Worm (Caenorhabditis elegans) whole organism, L1 larva: Measurements from ENCODE around the gene T28A8.5.

Experiments
- C34B4.2 ChIP-seq: sonication (generic microtip); optimal IDR thresholded peaks from 2 replicates; lab custom pipeline; 2017; ENCODE audit warnings: mild to moderate bottlenecking, missing genetic modification characterization, missing compliant biosample characterization
- F16B12.6 ChIP-seq: fragments of 150-350 bp; optimal IDR thresholded peaks from 2 replicates; lab custom pipeline; 2014; ENCODE audit warnings: missing biosample characterization, missing genetic modification characterization
- alr-1 ChIP-seq: fragments of 200-800 bp; sonication (Bioruptor generic); optimal IDR thresholded peaks from 2 replicates; lab custom pipeline; 2018; ENCODE audit warnings: borderline replicate concordance, mild to moderate bottlenecking, missing genetic modification characterization, missing compliant biosample characterization
- aly-2 ChIP-seq: fragments of 150-350 bp; optimal IDR thresholded peaks from 2 replicates; lab custom pipeline; 2014; ENCODE audit warnings: missing biosample characterization, missing genetic modification characterization
- blmp-1 ChIP-seq: fragments of 150-350 bp; optimal IDR thresholded peaks from 2 replicates; lab custom pipeline; 2014; ENCODE audit warnings: missing biosample characterization, missing genetic modification characterization
- ceh-63 ChIP-seq: fragments of 200-800 bp; sonication (Bioruptor generic); optimal IDR thresholded peaks from 2 replicates; lab custom pipeline; 2018; ENCODE audit warnings: mild to moderate bottlenecking, missing genetic modification characterization, missing compliant biosample characterization
- ceh-8 ChIP-seq: fragments of 200-800 bp; sonication (Bioruptor generic); optimal IDR thresholded peaks from 2 replicates; lab custom pipeline; 2018; ENCODE audit warnings: mild to moderate bottlenecking, missing genetic modification characterization, moderate library complexity, missing compliant biosample characterization
- ceh-82 ChIP-seq, 3 experiments: fragments of 150-350 bp in 1 of 3; sonication (generic microtip) in 2 of 3; optimal IDR thresholded peaks; 2 replicates each; lab custom pipeline; 2014 to 2017; ENCODE audit warnings: missing biosample characterization in 3 of 3, missing genetic modification characterization in 3 of 3
- ceh-88 ChIP-seq: fragments of 200-800 bp; sonication (Bioruptor generic); IDR thresholded peaks from 2 replicates; pipeline ENCODE4 v1.3.6; 2022; ENCODE audit warnings: missing genetic modification characterization, missing compliant biosample characterization
- ces-1 ChIP-seq: fragments of 150-350 bp; optimal IDR thresholded peaks from 2 replicates; lab custom pipeline; 2014; ENCODE audit warnings: missing biosample characterization, missing genetic modification reagents, missing genetic modification characterization
- efl-1 ChIP-seq, 4 experiments: fragments of 150-350 bp; optimal IDR thresholded peaks in 3 of 4; peaks in 1 of 4; 1 replicate in 1 of 4; 2 replicates in 3 of 4; lab custom pipeline; 2014; ENCODE audit warnings: missing biosample characterization in 2 of 4, missing genetic modification characterization in 2 of 4, missing genetic modification reagents in 2 of 4
- efl-3 ChIP-seq: fragments of 200-800 bp; sonication (Bioruptor generic); optimal IDR thresholded peaks from 2 replicates; lab custom pipeline; 2018; ENCODE audit warnings: mild to moderate bottlenecking, missing genetic modification characterization, missing compliant biosample characterization
- egl-13 ChIP-seq: sonication (generic microtip); optimal IDR thresholded peaks from 2 replicates; lab custom pipeline; 2016; ENCODE audit warnings: missing genotype, missing genetic modification reagents, missing genetic modification characterization, missing compliant biosample characterization
- egl-27 ChIP-seq, 2 experiments: fragments of 150-350 bp in 1 of 2; sonication (generic microtip); optimal IDR thresholded peaks; 3 replicates each; lab custom pipeline; 2017 to 2018; ENCODE audit warnings: missing biosample characterization in 2 of 2, missing genetic modification characterization in 2 of 2, missing genetic modification reagents in 2 of 2
- elt-2 ChIP-seq: sonication (generic microtip); optimal IDR thresholded peaks from 2 replicates; lab custom pipeline; 2016; ENCODE audit warnings: missing genetic modification characterization, mild to moderate bottlenecking, inconsistent platforms, missing compliant biosample characterization, missing genetic modification reagents
- ets-5 ChIP-seq: fragments of 200-800 bp; sonication (Bioruptor generic); IDR thresholded peaks from 2 replicates; pipeline ENCODE4 v1.3.6; 2022; ENCODE audit warnings: missing genetic modification characterization, missing compliant biosample characterization
- grh-1 ChIP-seq: fragments of 200-800 bp; sonication (Bioruptor generic); IDR thresholded peaks from 2 replicates; pipeline ENCODE4 v1.3.6; 2022; ENCODE audit warnings: missing genetic modification reagents, missing genetic modification characterization, missing compliant biosample characterization
- hlh-4 ChIP-seq: sonication (generic microtip); optimal IDR thresholded peaks from 2 replicates; lab custom pipeline; 2016; ENCODE audit warnings: mild to moderate bottlenecking, missing genetic modification characterization, missing compliant biosample characterization
- isw-1 ChIP-seq: fragments of 200-800 bp; sonication (Bioruptor generic); IDR thresholded peaks from 2 replicates; pipeline ENCODE4 v1.3.6; 2022; ENCODE audit warnings: missing genetic modification characterization, missing compliant biosample characterization
- lin-14 ChIP-seq: fragments of 200-800 bp; sonication (Bioruptor generic); optimal IDR thresholded peaks from 2 replicates; lab custom pipeline; 2018; ENCODE audit warnings: mild to moderate bottlenecking, missing genetic modification characterization, moderate library complexity, missing compliant biosample characterization
- lin-15B ChIP-seq: fragments of 150-350 bp; sonication (generic microtip); optimal IDR thresholded peaks from 3 replicates; lab custom pipeline; 2014; ENCODE audit warnings: missing biosample characterization, missing genetic modification characterization
- lin-35 ChIP-seq, 2 experiments: fragments of 150-350 bp; optimal IDR thresholded peaks; 2 replicates each; lab custom pipeline; 2014; ENCODE audit warnings: missing biosample characterization in 2 of 2, missing genetic modification characterization in 2 of 2, missing genetic modification reagents in 2 of 2
- lin-39 ChIP-seq: fragments of 150-350 bp; optimal IDR thresholded peaks from 2 replicates; lab custom pipeline; 2014; ENCODE audit warnings: missing biosample characterization, missing genetic modification reagents, missing genetic modification characterization
- lir-3 ChIP-seq: sonication (generic microtip); optimal IDR thresholded peaks from 2 replicates; lab custom pipeline; 2016; ENCODE audit warnings: mild to moderate bottlenecking, missing genetic modification characterization, moderate library complexity, missing compliant biosample characterization; ENCODE audit not compliant: poor library complexity
- lsy-2 ChIP-seq, 2 experiments: fragments of 150-350 bp; optimal IDR thresholded peaks; 2 replicates each; lab custom pipeline; 2014; ENCODE audit warnings: missing biosample characterization in 2 of 2, missing genetic modification characterization in 2 of 2
- mab-9 ChIP-seq: fragments of 200-800 bp; sonication (Bioruptor generic); IDR thresholded peaks from 2 replicates; pipeline ENCODE4 v1.3.6; 2022; ENCODE audit warnings: missing genetic modification reagents, missing genetic modification characterization, missing compliant biosample characterization
- mef-2 ChIP-seq: fragments of 150-350 bp; optimal IDR thresholded peaks from 2 replicates; lab custom pipeline; 2014; ENCODE audit warnings: missing biosample characterization, missing genetic modification characterization
- mep-1 ChIP-seq: fragments of 150-350 bp; optimal IDR thresholded peaks from 2 replicates; lab custom pipeline; 2014; ENCODE audit warnings: missing biosample characterization, missing genetic modification characterization
- nhr-11 ChIP-seq: fragments of 150-350 bp; optimal IDR thresholded peaks from 2 replicates; lab custom pipeline; 2014; ENCODE audit warnings: missing biosample characterization, missing genetic modification characterization
- nhr-12 ChIP-seq: sonication (generic microtip); optimal IDR thresholded peaks from 2 replicates; lab custom pipeline; 2017; ENCODE audit warnings: missing biosample characterization, missing genetic modification characterization
- nhr-28 ChIP-seq: fragments of 150-350 bp; optimal IDR thresholded peaks from 2 replicates; lab custom pipeline; 2014; ENCODE audit warnings: missing biosample characterization, missing genetic modification characterization
- nhr-47 ChIP-seq: sonication (generic microtip); optimal IDR thresholded peaks from 2 replicates; lab custom pipeline; 2016; ENCODE audit warnings: mild to moderate bottlenecking, missing genetic modification characterization, moderate library complexity, missing compliant biosample characterization
- nhr-71 ChIP-seq: sonication (generic microtip); optimal IDR thresholded peaks from 2 replicates; lab custom pipeline; 2016; ENCODE audit warnings: mild to moderate bottlenecking, missing genetic modification characterization, moderate library complexity, missing compliant biosample characterization
- nhr-76 ChIP-seq: sonication (generic microtip); optimal IDR thresholded peaks from 2 replicates; lab custom pipeline; 2017; ENCODE audit warnings: missing biosample characterization, missing genetic modification characterization
- nhr-84 ChIP-seq: sonication (generic microtip); optimal IDR thresholded peaks from 2 replicates; lab custom pipeline; 2017; ENCODE audit warnings: missing biosample characterization, missing genetic modification characterization
- nhr-85 ChIP-seq: sonication (generic microtip); peaks from one replicate; lab custom pipeline; 2016; ENCODE audit warnings: missing genetic modification characterization, inconsistent platforms, missing compliant biosample characterization
- nhr-90 ChIP-seq: sonication (generic microtip); optimal IDR thresholded peaks from 2 replicates; lab custom pipeline; 2016; ENCODE audit warnings: mild to moderate bottlenecking, missing genetic modification characterization, missing compliant biosample characterization; ENCODE audit not compliant: poor library complexity
- pax-3 ChIP-seq: fragments of 200-800 bp; sonication (Bioruptor generic); optimal IDR thresholded peaks from 2 replicates; lab custom pipeline; 2018; ENCODE audit warnings: mild to moderate bottlenecking, missing genetic modification characterization, moderate library complexity, missing compliant biosample characterization
- pqm-1 ChIP-seq: sonication (generic microtip); optimal IDR thresholded peaks from 3 replicates; lab custom pipeline; 2017; ENCODE audit warnings: missing biosample characterization, missing genetic modification characterization
- rnt-1 ChIP-seq: sonication (generic microtip); optimal IDR thresholded peaks from 2 replicates; lab custom pipeline; 2016; ENCODE audit warnings: mild to moderate bottlenecking, missing genetic modification characterization, moderate library complexity, missing compliant biosample characterization
- snpc-4 ChIP-seq: fragments of 150-350 bp; optimal IDR thresholded peaks from 2 replicates; lab custom pipeline; 2014; ENCODE audit warnings: missing biosample characterization, missing genetic modification characterization
- sptf-1 ChIP-seq: fragments of 150-350 bp; optimal IDR thresholded peaks from 2 replicates; lab custom pipeline; 2014; ENCODE audit warnings: missing biosample characterization, missing genetic modification characterization
- sup-37 ChIP-seq: fragments of 200-800 bp; sonication (Bioruptor generic); optimal IDR thresholded peaks from 2 replicates; lab custom pipeline; 2018; ENCODE audit warnings: mild to moderate bottlenecking, missing genetic modification characterization, missing compliant biosample characterization
- tbx-2 ChIP-seq: sonication (generic microtip); optimal IDR thresholded peaks from 2 replicates; lab custom pipeline; 2016; ENCODE audit warnings: missing genetic modification characterization, missing compliant biosample characterization
- tlp-1 ChIP-seq: fragments of 150-350 bp; optimal IDR thresholded peaks from 2 replicates; lab custom pipeline; 2014; ENCODE audit warnings: missing biosample characterization, missing genetic modification characterization
- unc-130 ChIP-seq: fragments of 150-350 bp; optimal IDR thresholded peaks from 2 replicates; lab custom pipeline; 2017; ENCODE audit warnings: missing biosample characterization, missing genetic modification characterization, inconsistent platforms
- unc-62 ChIP-seq: fragments of 150-350 bp; optimal IDR thresholded peaks from 2 replicates; lab custom pipeline; 2014; ENCODE audit warnings: missing biosample characterization, missing genetic modification reagents, missing genetic modification characterization
- unc-86 ChIP-seq: sonication (generic microtip); optimal IDR thresholded peaks from 2 replicates; lab custom pipeline; 2016; ENCODE audit warnings: missing genetic modification characterization, missing compliant biosample characterization
- unc-98 ChIP-seq: fragments of 200-800 bp; sonication (Bioruptor generic); IDR thresholded peaks from 2 replicates; pipeline ENCODE4 v1.3.6; 2022; ENCODE audit warnings: missing genetic modification characterization, missing compliant biosample characterization
- xbp-1 ChIP-seq: sonication (generic microtip); optimal IDR thresholded peaks from 2 replicates; lab custom pipeline; 2016; ENCODE audit warnings: missing genetic modification characterization, missing compliant biosample characterization
- ztf-4 ChIP-seq: fragments of 150-350 bp; optimal IDR thresholded peaks from 2 replicates; lab custom pipeline; 2014; ENCODE audit warnings: missing biosample characterization, missing genetic modification characterization

Gene T28A8.5

ce11 chrIII:13465918-13466592 lies 35.4 kb upstream of the T28A8.5 start, which contains the start of gene cdk-5:
Gene cdk-5 (minus strand): TSS chrIII:13466342.
- TF ChIP-seq aly-2: peak; percentile 96
- no peak for TF ChIP-seq ets-5 (GFP tag; lab: Robert Waterston, UW)
- TF ChIP-seq nhr-85: peak; percentile 94
- peak; percentile 82 for TF ChIP-seq lin-15B (tag; lab: Kevin White, UChicago)
- peak; percentile 76 for TF ChIP-seq nhr-11 (tag; lab: Kevin White, UChicago)
- TF ChIP-seq lir-3 (tag; lab: Kevin White, UChicago): peak; percentile 87
- TF ChIP-seq pax-3 (tag; lab: Kevin White, UChicago): peak; percentile 83
- TF ChIP-seq egl-13: peak; percentile 87
- TF ChIP-seq grh-1 (GFP tag; lab: Robert Waterston, UW): peak; percentile 87
- TF ChIP-seq egl-27 (tag; optimal IDR thresholded peaks at IDR 0.05; lab: Kevin White, UChicago): no peak
- peak; percentile 90 to 94 for TF ChIP-seq efl-1 (optimal IDR thresholded peaks at IDR 0.05; lab: Kevin White, UChicago)
- peak; percentile 88 to 99 for TF ChIP-seq efl-1 (GFP tag; optimal IDR thresholded peaks at IDR 0.05 in 1 of 2; lab: Kevin White, UChicago)
- peak; percentile 97 for TF ChIP-seq tbx-2 (tag; lab: Kevin White, UChicago)
- TF ChIP-seq nhr-12 (tag; lab: Kevin White, UChicago): peak; percentile 33
- peak; percentile 94 for TF ChIP-seq isw-1 (GFP tag; lab: Robert Waterston, UW)
- peak; percentile 71 for TF ChIP-seq F16B12.6 (tag; lab: Kevin White, UChicago)
- peak; percentile 89 to 93 (median 90) for TF ChIP-seq ceh-82 (tag; optimal IDR thresholded peaks at IDR 0.05; lab: Kevin White, UChicago)
- TF ChIP-seq nhr-71 (tag; lab: Kevin White, UChicago): peak; percentile 98
- TF ChIP-seq ceh-63: no peak
- TF ChIP-seq ztf-4 (tag; lab: Kevin White, UChicago): peak; percentile 84
- TF ChIP-seq mep-1 (tag; lab: Kevin White, UChicago): peak; percentile 99
- TF ChIP-seq lsy-2 (tag; optimal IDR thresholded peaks at IDR 0.05; lab: Kevin White, UChicago): peak; percentile 97 to 98
- TF ChIP-seq mef-2 (tag; lab: Kevin White, UChicago): peak; percentile 2
- peak; percentile 95 for TF ChIP-seq unc-86 (tag; lab: Kevin White, UChicago)
- peak; percentile 93 for TF ChIP-seq unc-130
- TF ChIP-seq rnt-1 (tag; lab: Kevin White, UChicago): peak; percentile 94
- TF ChIP-seq blmp-1: peak; percentile 91
- TF ChIP-seq efl-3 (GFP tag; lab: Kevin White, UChicago): no peak
- TF ChIP-seq nhr-47 (tag; lab: Kevin White, UChicago): peak; percentile 98
- no peak for TF ChIP-seq hlh-4 (tag; lab: Kevin White, UChicago)
- TF ChIP-seq lin-14: peak; percentile 90
- TF ChIP-seq snpc-4 (tag; lab: Kevin White, UChicago): peak; percentile 87
- peak; percentile 92 to 93 for TF ChIP-seq lin-35 (GFP tag; optimal IDR thresholded peaks at IDR 0.05; lab: Kevin White, UChicago)
- TF ChIP-seq sup-37 (GFP tag; lab: Kevin White, UChicago): peak; percentile 50
- TF ChIP-seq ceh-88: peak; percentile 58
- TF ChIP-seq unc-98 (GFP tag; lab: Robert Waterston, UW): no peak; the same call in 1 of the 2 replicates
- TF ChIP-seq lin-39 (tag; lab: Kevin White, UChicago): peak; percentile 97
- TF ChIP-seq nhr-84 (tag; lab: Kevin White, UChicago): no peak
- no peak for TF ChIP-seq nhr-76 (tag; lab: Kevin White, UChicago)
- no peak for TF ChIP-seq ces-1 (GFP tag; lab: Kevin White, UChicago)
- no peak for TF ChIP-seq C34B4.2 (tag; lab: Kevin White, UChicago)
- no peak for TF ChIP-seq alr-1 (tag; lab: Kevin White, UChicago)
- TF ChIP-seq elt-2 (tag; lab: Kevin White, UChicago): peak; percentile 75
- no peak for TF ChIP-seq unc-62
- peak; percentile 92 for TF ChIP-seq ceh-8 (GFP tag; lab: Kevin White, UChicago)
- no peak for TF ChIP-seq tlp-1 (tag; lab: Kevin White, UChicago)
- peak; percentile 94 for TF ChIP-seq nhr-90 (tag; lab: Kevin White, UChicago)
- TF ChIP-seq mab-9 (GFP tag; lab: Robert Waterston, UW): peak; percentile 81
- TF ChIP-seq nhr-28 (tag; lab: Kevin White, UChicago): no peak
- no peak for TF ChIP-seq sptf-1 (tag; lab: Kevin White, UChicago)
- TF ChIP-seq pqm-1: no peak
- peak; percentile 93 for TF ChIP-seq xbp-1 (tag; lab: Kevin White, UChicago)
